Worm (Caenorhabditis elegans) whole organism, L4/young adult: ENCODE measurements around the gene F59B10.2.

Source experiments
- W03F9.2 ChIP-seq: fragments of 150-350 bp; optimal IDR thresholded peaks from 2 replicates; lab custom pipeline; 2014; ENCODE audit warnings: missing biosample characterization, missing genetic modification characterization
- dao-5 ChIP-seq: sonication (generic microtip); optimal IDR thresholded peaks from 2 replicates; lab custom pipeline; 2016; ENCODE audit warnings: missing genotype, missing genetic modification characterization, moderate library complexity, missing compliant biosample characterization
- him-1 ChIP-seq: sonication (generic microtip); optimal IDR thresholded peaks from 2 replicates; lab custom pipeline; 2016; ENCODE audit warnings: missing genotype, missing genetic modification reagents, missing genetic modification characterization, missing compliant biosample characterization

DNA sequence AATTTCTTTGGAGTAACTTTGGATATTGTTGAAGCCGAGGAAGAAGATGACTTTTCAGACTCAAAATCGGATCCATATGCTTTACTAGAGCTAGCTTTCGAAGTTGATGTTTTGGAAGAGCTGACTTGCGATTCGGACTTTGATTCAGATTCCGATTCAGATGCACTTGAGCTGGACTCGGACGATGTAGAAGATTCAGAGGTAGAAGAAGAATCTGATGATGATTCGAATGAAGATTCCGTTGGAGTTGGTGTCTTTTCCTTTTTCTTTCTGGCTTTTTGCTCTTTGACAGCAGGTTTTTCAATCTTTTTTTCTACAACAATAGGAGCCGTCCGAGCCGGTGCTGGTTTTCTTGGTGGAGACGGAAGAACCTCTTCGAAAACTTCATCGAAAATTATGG, 1.7 kb downstream of the F59B10.2 start:
- TF ChIP-seq dao-5 (tag; lab: Kevin White, UChicago) (no peak), him-1 (tag; lab: Kevin White, UChicago) (no peak), W03F9.2 (tag; lab: Kevin White, UChicago) (no peak)
